Worm (Caenorhabditis elegans) whole organism, late embryonic: ENCODE results near the gene tre-4.

Experiments
- C08G9.2 ChIP-seq: sonication (generic microtip); optimal IDR thresholded peaks from 2 replicates; lab custom pipeline; 2016; ENCODE audit warnings: mild to moderate bottlenecking, missing genetic modification characterization, moderate library complexity, missing compliant biosample characterization
- C38D4.7 ChIP-seq: fragments of 200-800 bp; sonication (Bioruptor generic); optimal IDR thresholded peaks from 2 replicates; lab custom pipeline; 2018; ENCODE audit warnings: mild to moderate bottlenecking, missing genetic modification characterization, moderate library complexity, missing compliant biosample characterization
- F13H6.1 ChIP-seq: sonication (generic microtip); optimal IDR thresholded peaks from 2 replicates; lab custom pipeline; 2016; ENCODE audit warnings: missing genetic modification characterization, missing compliant biosample characterization
- K02D7.2 ChIP-seq: sonication (generic microtip); optimal IDR thresholded peaks from 2 replicates; lab custom pipeline; 2017; ENCODE audit warnings: mild to moderate bottlenecking, missing genetic modification characterization, missing compliant biosample characterization
- T23F11.4 ChIP-seq: fragments of 200-800 bp; sonication (Bioruptor generic); optimal IDR thresholded peaks from 2 replicates; lab custom pipeline; 2018; ENCODE audit warnings: mild to moderate bottlenecking, missing genetic modification characterization, missing compliant biosample characterization
- Y22D7AL.16 ChIP-seq: sonication (generic microtip); optimal IDR thresholded peaks from 2 replicates; lab custom pipeline; 2016; ENCODE audit warnings: missing genetic modification characterization, missing compliant biosample characterization
- ahr-1 ChIP-seq: sonication (generic microtip); optimal IDR thresholded peaks from 2 replicates; lab custom pipeline; 2016; ENCODE audit warnings: missing genetic modification characterization, missing compliant biosample characterization
- ceh-18 ChIP-seq: sonication (generic microtip); optimal IDR thresholded peaks from 2 replicates; lab custom pipeline; 2016; ENCODE audit warnings: missing genetic modification characterization, missing compliant biosample characterization
- ceh-19 ChIP-seq: fragments of 200-800 bp; sonication (Bioruptor generic); optimal IDR thresholded peaks from 2 replicates; lab custom pipeline; 2018; ENCODE audit warnings: mild to moderate bottlenecking, missing genetic modification characterization, missing compliant biosample characterization
- ceh-2 ChIP-seq: sonication (generic microtip); optimal IDR thresholded peaks from 2 replicates; lab custom pipeline; 2016; ENCODE audit warnings: missing genotype, missing genetic modification characterization, missing compliant biosample characterization
- ceh-24 ChIP-seq: sonication (generic microtip); optimal IDR thresholded peaks from 2 replicates; lab custom pipeline; 2016; ENCODE audit warnings: mild to moderate bottlenecking, missing genetic modification characterization, missing compliant biosample characterization
- ceh-31 ChIP-seq: sonication (generic microtip); optimal IDR thresholded peaks from 2 replicates; lab custom pipeline; 2016; ENCODE audit warnings: missing genetic modification characterization, missing compliant biosample characterization
- ceh-34 ChIP-seq: sonication (generic microtip); optimal IDR thresholded peaks from 2 replicates; lab custom pipeline; 2016; ENCODE audit warnings: mild to moderate bottlenecking, missing genetic modification characterization, missing compliant biosample characterization
- ceh-6 ChIP-seq: fragments of 200-800 bp; sonication (Bioruptor generic); optimal IDR thresholded peaks from 2 replicates; lab custom pipeline; 2018; ENCODE audit warnings: mild to moderate bottlenecking, missing genetic modification characterization, missing compliant biosample characterization
- che-1 ChIP-seq: sonication (generic microtip); optimal IDR thresholded peaks from 2 replicates; lab custom pipeline; 2016; ENCODE audit warnings: mild to moderate bottlenecking, missing genetic modification characterization, missing compliant biosample characterization
- dmd-4 ChIP-seq: sonication (generic microtip); optimal IDR thresholded peaks from 2 replicates; lab custom pipeline; 2016; ENCODE audit warnings: borderline replicate concordance, missing genetic modification characterization, missing compliant biosample characterization
- dve-1 ChIP-seq: sonication (generic microtip); optimal IDR thresholded peaks from 2 replicates; lab custom pipeline; 2017; ENCODE audit warnings: antibody characterized with exemption, mild to moderate bottlenecking, missing genetic modification characterization, missing compliant biosample characterization
- elt-2 ChIP-seq: sonication (generic microtip); optimal IDR thresholded peaks from 2 replicates; lab custom pipeline; 2016; ENCODE audit warnings: missing genetic modification reagents, missing genetic modification characterization, missing compliant biosample characterization
- ets-4 ChIP-seq: sonication (generic microtip); optimal IDR thresholded peaks from 2 replicates; lab custom pipeline; 2016; ENCODE audit warnings: missing genetic modification characterization, missing compliant biosample characterization
- fax-1 ChIP-seq: sonication (generic microtip); optimal IDR thresholded peaks from 2 replicates; lab custom pipeline; 2016; ENCODE audit warnings: missing genotype, missing genetic modification characterization, missing compliant biosample characterization
- fkh-6 ChIP-seq: sonication (generic microtip); optimal IDR thresholded peaks from 2 replicates; lab custom pipeline; 2016; ENCODE audit warnings: missing genetic modification characterization, missing compliant biosample characterization
- gmeb-2 ChIP-seq: sonication (generic microtip); optimal IDR thresholded peaks from 2 replicates; lab custom pipeline; 2016; ENCODE audit warnings: missing genetic modification characterization, inconsistent platforms, missing compliant biosample characterization
- hlh-13 ChIP-seq: fragments of 200-800 bp; sonication (Bioruptor generic); optimal IDR thresholded peaks from 2 replicates; lab custom pipeline; 2018; ENCODE audit warnings: mild to moderate bottlenecking, missing genetic modification characterization, missing compliant biosample characterization
- hlh-15 ChIP-seq: sonication (generic microtip); optimal IDR thresholded peaks from 2 replicates; lab custom pipeline; 2016; ENCODE audit warnings: missing genetic modification characterization, missing compliant biosample characterization
- hlh-6 ChIP-seq: sonication (generic microtip); optimal IDR thresholded peaks from 2 replicates; lab custom pipeline; 2016; ENCODE audit warnings: missing genotype, missing genetic modification characterization, missing compliant biosample characterization
- hlh-8 ChIP-seq: sonication (generic microtip); optimal IDR thresholded peaks from 2 replicates; lab custom pipeline; 2016; ENCODE audit warnings: missing genotype, missing genetic modification characterization, missing compliant biosample characterization
- lim-6 ChIP-seq: sonication (generic microtip); optimal IDR thresholded peaks from 2 replicates; lab custom pipeline; 2016; ENCODE audit warnings: missing genetic modification characterization, missing compliant biosample characterization
- lin-11 ChIP-seq: fragments of 200-800 bp; sonication (Bioruptor generic); optimal IDR thresholded peaks from 2 replicates; lab custom pipeline; 2018; ENCODE audit warnings: mild to moderate bottlenecking, missing genetic modification characterization, missing compliant biosample characterization
- madf-2 ChIP-seq: sonication (generic microtip); optimal IDR thresholded peaks from 2 replicates; lab custom pipeline; 2017; ENCODE audit warnings: missing genetic modification characterization, missing compliant biosample characterization
- mec-3 ChIP-seq: sonication (generic microtip); optimal IDR thresholded peaks from 2 replicates; lab custom pipeline; 2016; ENCODE audit warnings: borderline replicate concordance, missing genetic modification characterization, missing compliant biosample characterization
- nfya-1 ChIP-seq: sonication (generic microtip); optimal IDR thresholded peaks from 2 replicates; lab custom pipeline; 2017; ENCODE audit warnings: missing genetic modification characterization, mild to moderate bottlenecking, missing compliant biosample characterization, antibody characterized with exemption, moderate library complexity
- nhr-232 ChIP-seq: sonication (generic microtip); optimal IDR thresholded peaks from 2 replicates; lab custom pipeline; 2016; ENCODE audit warnings: missing genetic modification characterization, missing compliant biosample characterization
- npax-4 ChIP-seq: sonication (generic microtip); optimal IDR thresholded peaks from 2 replicates; lab custom pipeline; 2016; ENCODE audit warnings: missing genetic modification characterization, missing compliant biosample characterization
- odd-2 ChIP-seq: sonication (generic microtip); optimal IDR thresholded peaks from 2 replicates; lab custom pipeline; 2017; ENCODE audit warnings: antibody characterized with exemption, mild to moderate bottlenecking, missing genetic modification characterization, missing compliant biosample characterization
- pat-9 ChIP-seq: fragments of 200-800 bp; sonication (Bioruptor generic); optimal IDR thresholded peaks from 2 replicates; lab custom pipeline; 2018; ENCODE audit warnings: mild to moderate bottlenecking, missing genetic modification characterization, moderate library complexity, missing compliant biosample characterization
- pha-2 ChIP-seq: sonication (generic microtip); optimal IDR thresholded peaks from 2 replicates; lab custom pipeline; 2017; ENCODE audit warnings: mild to moderate bottlenecking, missing genetic modification characterization, missing compliant biosample characterization
- pqm-1 ChIP-seq: sonication (generic microtip); optimal IDR thresholded peaks from 2 replicates; lab custom pipeline; 2016; ENCODE audit warnings: missing genetic modification characterization, missing compliant biosample characterization
- ref-2 ChIP-seq: sonication (generic microtip); optimal IDR thresholded peaks from 2 replicates; lab custom pipeline; 2016; ENCODE audit warnings: missing genetic modification characterization, missing compliant biosample characterization
- sdc-2 ChIP-seq: sonication (generic microtip); optimal IDR thresholded peaks from 2 replicates; lab custom pipeline; 2016; ENCODE audit warnings: missing genotype, missing genetic modification characterization, missing compliant biosample characterization
- sox-2 ChIP-seq: fragments of 200-800 bp; sonication (Bioruptor generic); IDR thresholded peaks from 2 replicates; pipeline ENCODE4 v1.3.6; 2022; ENCODE audit warnings: missing genetic modification reagents, missing genetic modification characterization, missing compliant biosample characterization
- sox-4 ChIP-seq: sonication (generic microtip); optimal IDR thresholded peaks from 2 replicates; lab custom pipeline; 2017; ENCODE audit warnings: mild to moderate bottlenecking, missing genetic modification characterization, inconsistent platforms, missing compliant biosample characterization
- syd-9 ChIP-seq: sonication (generic microtip); optimal IDR thresholded peaks from 2 replicates; lab custom pipeline; 2016; ENCODE audit warnings: mild to moderate bottlenecking, missing genetic modification characterization, moderate library complexity, missing compliant biosample characterization
- tbx-2 ChIP-seq: sonication (generic microtip); optimal IDR thresholded peaks from 2 replicates; lab custom pipeline; 2016; ENCODE audit warnings: missing genetic modification characterization, missing compliant biosample characterization
- ttx-3 ChIP-seq: sonication (generic microtip); optimal IDR thresholded peaks from 2 replicates; lab custom pipeline; 2016; ENCODE audit warnings: missing genetic modification reagents, missing genetic modification characterization, missing compliant biosample characterization
- unc-3 ChIP-seq, 2 experiments: fragments of 200-800 bp in 1 of 2; sonication (Bioruptor generic) in 1 of 2; sonication (generic microtip) in 1 of 2; conservative IDR thresholded peaks in 1 of 2; optimal IDR thresholded peaks in 1 of 2; 2 replicates each; pipeline versions ENCODE4 v1.3.6 to Lab custom; 2016 to 2022; ENCODE audit warnings: missing compliant biosample characterization in 2 of 2, missing genetic modification characterization in 2 of 2, missing genetic modification reagents in 1 of 2
- unc-55 ChIP-seq: sonication (generic microtip); optimal IDR thresholded peaks from 2 replicates; lab custom pipeline; 2017; ENCODE audit warnings: missing biosample characterization, missing genetic modification reagents, missing genetic modification characterization
- unc-86 ChIP-seq: sonication (generic microtip); optimal IDR thresholded peaks from 2 replicates; lab custom pipeline; 2016; ENCODE audit warnings: missing genetic modification characterization, missing compliant biosample characterization

Gene tre-4

ce11 chrX:13444267-13444666, 27.7 kb upstream of the tre-4 start:
- no peak for TF ChIP-seq mec-3
- TF ChIP-seq odd-2 = no peak
- TF ChIP-seq tbx-2 (tag; lab: Kevin White, UChicago) = no peak
- TF ChIP-seq Y22D7AL.16 = no peak
- no peak for TF ChIP-seq hlh-15
- no peak for TF ChIP-seq unc-55
- no peak for TF ChIP-seq ttx-3 (tag; lab: Kevin White, UChicago)
- TF ChIP-seq ceh-24 = no peak
- no peak for TF ChIP-seq pat-9 (tag; lab: Kevin White, UChicago)
- TF ChIP-seq lim-6 (tag; lab: Kevin White, UChicago) = no peak

ce11 chrX:13446418-13446817, 25.5 kb upstream of the tre-4 start, which contains the start of gene set-8:
Gene set-8 (plus strand): TSS chrX:13446718.
- TF ChIP-seq ceh-31 (tag; lab: Kevin White, UChicago) (no peak), pat-9 (tag; lab: Kevin White, UChicago) (no peak), nfya-1 (tag; lab: Kevin White, UChicago) (no peak)

- TF ChIP-seq ceh-34 (peak; percentile 28), pqm-1 (peak; percentile 56), ceh-6 (GFP tag; lab: Kevin White, UChicago) (peak; percentile 73), hlh-6 (tag; lab: Kevin White, UChicago) (peak; percentile 57), dmd-4 (tag; lab: Kevin White, UChicago) (peak; percentile 60), npax-4 (tag; lab: Kevin White, UChicago) (peak; percentile 47), hlh-13 (GFP tag; lab: Kevin White, UChicago) (peak; percentile 47), unc-3 (GFP tag; conservative IDR thresholded peaks at IDR 0.05; lab: Robert Waterston, UW) (peak; percentile 62; the same call in 1 of the 2 replicates), unc-3 (tag; optimal IDR thresholded peaks at IDR 0.05; lab: Kevin White, UChicago) (peak; percentile 41), pha-2 (tag; lab: Kevin White, UChicago) (peak; percentile 75), pat-9 (tag; lab: Kevin White, UChicago) (peak; percentile 70), ahr-1 (tag; lab: Kevin White, UChicago) (peak; percentile 43), ets-4 (tag; lab: Kevin White, UChicago) (peak; percentile 34), dve-1 (peak; percentile 64), sox-4 (peak; percentile 72), sox-2 (0 out of 2 replicates have a peak, but pooled peaks have one; percentile 8), T23F11.4 (GFP tag; lab: Kevin White, UChicago) (peak; percentile 45), Y22D7AL.16 (peak; percentile 13), ceh-19 (GFP tag; lab: Kevin White, UChicago) (peak; percentile 81), nfya-1 (tag; lab: Kevin White, UChicago) (peak; percentile 28), F13H6.1 (tag; lab: Kevin White, UChicago) (peak; percentile 57), syd-9 (tag; lab: Kevin White, UChicago) (peak; percentile 56), nhr-232 (tag; lab: Kevin White, UChicago) (peak; percentile 60), fax-1 (tag; lab: Kevin White, UChicago) (peak; percentile 45), hlh-15 (peak; percentile 7), C38D4.7 (GFP tag; lab: Kevin White, UChicago) (peak; percentile 47), hlh-8 (tag; lab: Kevin White, UChicago) (peak; percentile 0), madf-2 (tag; lab: Kevin White, UChicago) (peak; percentile 74), gmeb-2 (peak; percentile 73), K02D7.2 (tag; lab: Kevin White, UChicago) (peak; percentile 54), lin-11 (tag; lab: Kevin White, UChicago) (peak; percentile 35), unc-86 (peak; percentile 64), elt-2 (tag; lab: Kevin White, UChicago) (peak; percentile 66), sdc-2 (tag; lab: Kevin White, UChicago) (peak; percentile 92), che-1 (tag; lab: Kevin White, UChicago) (peak; percentile 72), mec-3 (peak; percentile 26), C08G9.2 (tag; lab: Kevin White, UChicago) (peak; percentile 74), ref-2 (tag; lab: Kevin White, UChicago) (peak; percentile 26), ceh-24 (peak; percentile 45), ceh-2 (tag; lab: Kevin White, UChicago) (peak; percentile 33), tbx-2 (tag; lab: Kevin White, UChicago) (peak; percentile 63), ceh-18 (peak; percentile 66), fkh-6 (peak; percentile 67)
Measured at ce11 chrX:13448665-13449099, 23.3 kb upstream of the tre-4 start.
